Worm (Caenorhabditis elegans): Measurements from ENCODE around the gene F01D5.2.

Gene F01D5.2

ce11 chrII:13966242-13966641 is 32.6 kb downstream of the F01D5.2 start, which contains the start of gene W07G1.7:
TSS of gene W07G1.7 (minus strand) at chrII:13966342.
- no peak for TF ChIP-seq lag-1 (GFP tag; IDR thresholded peaks at IDR 0.05)
- TF ChIP-seq mel-28 (tag; optimal IDR thresholded peaks at IDR 0.05; ENCODE audit: borderline replicate concordance): no peak
- TF ChIP-seq Y53F4B.3 (GFP tag; IDR thresholded peaks at IDR 0.05): no peak
- no peak for TF ChIP-seq F55B11.4 (tag; optimal IDR thresholded peaks at IDR 0.05; ENCODE audit: borderline replicate concordance, insufficient read depth)
- TF ChIP-seq ceh-91 (GFP tag; IDR thresholded peaks at IDR 0.05): no peak
- TF ChIP-seq attf-5 (GFP tag; optimal IDR thresholded peaks at IDR 0.05): no peak
- TF ChIP-seq ceh-40 (GFP tag; IDR thresholded peaks at IDR 0.05): no peak
- TF ChIP-seq hsf-1 (GFP tag; IDR thresholded peaks at IDR 0.05): no peak
- no peak for TF ChIP-seq rec-8 (tag; optimal IDR thresholded peaks at IDR 0.05)
- no peak for TF ChIP-seq Y56A3A.18 (GFP tag; IDR thresholded peaks at IDR 0.05)
- TF ChIP-seq nhr-179 (tag; optimal IDR thresholded peaks at IDR 0.05): no peak
- no peak for TF ChIP-seq mcd-1 (GFP tag; IDR thresholded peaks at IDR 0.05)
- no peak for TF ChIP-seq mes-4 (tag; optimal IDR thresholded peaks at IDR 0.05)
- no peak for TF ChIP-seq ccch-3 (GFP tag; optimal IDR thresholded peaks at IDR 0.05)
- no peak for TF ChIP-seq egl-18 (GFP tag; IDR thresholded peaks at IDR 0.05)
- TF ChIP-seq chd-7 (tag; optimal IDR thresholded peaks at IDR 0.05): no peak
- no peak for TF ChIP-seq ztf-6 (GFP tag; IDR thresholded peaks at IDR 0.05)
- TF ChIP-seq lin-40 (tag; optimal IDR thresholded peaks at IDR 0.05): no peak

ce11 chrII:13964325-13964724 is 34.5 kb downstream of the F01D5.2 start:
- TF ChIP-seq F33H1.4 (GFP tag; IDR thresholded peaks at IDR 0.05) (no peak), snpc-1.3 (tag; optimal IDR thresholded peaks at IDR 0.05; ENCODE audit: insufficient read depth) (no peak), F55B11.4 (tag; optimal IDR thresholded peaks at IDR 0.05; ENCODE audit: borderline replicate concordance, insufficient read depth) (no peak)

- TF ChIP-seq lin-40 (tag; optimal IDR thresholded peaks at IDR 0.05): no peak
- no peak for TF ChIP-seq ceh-91 (GFP tag; IDR thresholded peaks at IDR 0.05)
- no peak for TF ChIP-seq hlh-26 (GFP tag; conservative IDR thresholded peaks at IDR 0.05)
- TF ChIP-seq lin-35 (GFP tag; optimal IDR thresholded peaks at IDR 0.05): no peak
- no peak for TF ChIP-seq nhr-27 (tag; optimal IDR thresholded peaks at IDR 0.05)
- TF ChIP-seq xnd-1 (tag; optimal IDR thresholded peaks at IDR 0.05): no peak
- no peak for TF ChIP-seq nfya-2 (GFP tag; IDR thresholded peaks at IDR 0.05)
- TF ChIP-seq ceh-27 (GFP tag; optimal IDR thresholded peaks at IDR 0.05): no peak
- no peak for TF ChIP-seq fkh-3 (tag; optimal IDR thresholded peaks at IDR 0.05)
- TF ChIP-seq madf-8 (GFP tag; conservative IDR thresholded peaks at IDR 0.05): no peak
- no peak for TF ChIP-seq F33H1.4 (GFP tag; IDR thresholded peaks at IDR 0.05)
- TF ChIP-seq nhr-179 (tag; optimal IDR thresholded peaks at IDR 0.05): no peak
- TF ChIP-seq ceh-58 (GFP tag; IDR thresholded peaks at IDR 0.05): no peak
- no peak for TF ChIP-seq ZK185.1 (tag; optimal IDR thresholded peaks at IDR 0.05; ENCODE audit: poor library complexity, severe bottlenecking)
- TF ChIP-seq ccch-3 (GFP tag; optimal IDR thresholded peaks at IDR 0.05): no peak
These were observed 36.5 kb downstream of the F01D5.2 start, which contains the start of gene rpi-1 for ce11 chrII:13962319-13962718. TSS of gene rpi-1 (minus strand) at chrII:13962419.

ce11 chrII:13961567-13961966 is 37.3 kb downstream of the F01D5.2 start:
- TF ChIP-seq attf-3 (GFP tag; conservative IDR thresholded peaks at IDR 0.05): no peak
- peak; percentile 68 for TF ChIP-seq zfh-2 (GFP tag; conservative IDR thresholded peaks at IDR 0.05)

ce11 chrII:13958359-13958758 is 40.5 kb downstream of the F01D5.2 start:
- TF ChIP-seq cebp-1 (GFP tag; IDR thresholded peaks at IDR 0.05): no peak
- peak; percentile 18 for TF ChIP-seq cebp-1 (tag; optimal IDR thresholded peaks at IDR 0.05)
- TF ChIP-seq ztf-18 (tag; optimal IDR thresholded peaks at IDR 0.05): peak; percentile 80
- no peak for TF ChIP-seq F10E7.11 (tag; optimal IDR thresholded peaks at IDR 0.05)
- TF ChIP-seq nhr-80 (tag; optimal IDR thresholded peaks at IDR 0.05): peak; percentile 76
- 0 out of 2 replicates have a peak, but pooled peaks have one; percentile 14 for TF ChIP-seq mcd-1 (GFP tag; IDR thresholded peaks at IDR 0.05)
- TF ChIP-seq Y56A3A.18 (GFP tag; IDR thresholded peaks at IDR 0.05): no peak

Data from whole organism, young adult.